Worm (Caenorhabditis elegans): ENCODE measurements around the gene F52F10.2.

Gene F52F10.2

ce11 chrV:1532455-1532854 is 15.5 kb upstream of the F52F10.2 start:
- TF ChIP-seq ctbp-1 (GFP tag; IDR thresholded peaks at IDR 0.05) (no peak), zip-11 (GFP tag; IDR thresholded peaks at IDR 0.05) (no peak), mes-2 (tag; optimal IDR thresholded peaks at IDR 0.05; ENCODE audit: poor library complexity, severe bottlenecking) (no peak), egl-27 (tag; optimal IDR thresholded peaks at IDR 0.05) (no peak), snpc-4 (tag; optimal IDR thresholded peaks at IDR 0.05) (no peak), unc-62 (GFP tag; optimal IDR thresholded peaks at IDR 0.05 in 1 of 2) (peak in 1 of 2 experiments; percentile 93), unc-62 (tag; optimal IDR thresholded peaks at IDR 0.05) (no peak)

- TF ChIP-seq ztf-11 (tag; optimal IDR thresholded peaks at IDR 0.05) (no peak), cey-2 (tag; optimal IDR thresholded peaks at IDR 0.05; ENCODE audit: borderline replicate concordance, insufficient read depth) (no peak), rbr-2 (tag; optimal IDR thresholded peaks at IDR 0.05) (no peak), ZK337.2 (GFP tag; IDR thresholded peaks at IDR 0.05) (no peak), nhr-28 (tag; optimal IDR thresholded peaks at IDR 0.05) (no peak), zfp-3 (GFP tag; conservative IDR thresholded peaks at IDR 0.05) (no peak), lin-39 (tag; optimal IDR thresholded peaks at IDR 0.05) (no peak), pqm-1 (tag; optimal IDR thresholded peaks at IDR 0.05) (no peak), ceh-44 (GFP tag; IDR thresholded peaks at IDR 0.05) (no peak), F49E8.2 (tag; optimal IDR thresholded peaks at IDR 0.05; ENCODE audit: borderline replicate concordance) (no peak), lin-38 (GFP tag; IDR thresholded peaks at IDR 0.05) (no peak), nhr-6 (tag; optimal IDR thresholded peaks at IDR 0.05) (no peak), nhr-77 (tag; optimal IDR thresholded peaks at IDR 0.05) (no peak)
Observed at ce11 chrV:1534315-1534714, 13.6 kb upstream of the F52F10.2 start, which contains the start of gene trx-5. Gene trx-5 (minus strand): TSS chrV:1534415.

ce11 chrV:1536979-1537378 is 11.0 kb upstream of the F52F10.2 start, which contains the start of gene K02H11.9:
Gene K02H11.9 (minus strand): TSS chrV:1537079.
- TF ChIP-seq mdt-29 (GFP tag; IDR thresholded peaks at IDR 0.05) = no peak
- TF ChIP-seq zfp-2 (tag; optimal IDR thresholded peaks at IDR 0.05) = no peak
- no peak for TF ChIP-seq nhr-11 (tag; optimal IDR thresholded peaks at IDR 0.05)
- TF ChIP-seq dve-1 (tag; optimal IDR thresholded peaks at IDR 0.05; ENCODE audit: insufficient read depth) = no peak
- TF ChIP-seq ceh-32 (tag; optimal IDR thresholded peaks at IDR 0.05; ENCODE audit: poor library complexity) = no peak
- TF ChIP-seq dmd-8 (GFP tag; IDR thresholded peaks at IDR 0.05) = no peak
- no peak for TF ChIP-seq Y105C5A.15 (GFP tag; IDR thresholded peaks at IDR 0.05)
- TF ChIP-seq ceh-82 (tag; optimal IDR thresholded peaks at IDR 0.05) = no peak
- no peak for TF ChIP-seq zfp-3 (GFP tag; conservative IDR thresholded peaks at IDR 0.05)

- TF ChIP-seq unc-62 (GFP tag; optimal IDR thresholded peaks at IDR 0.05 in 1 of 2) (peak in 1 of 2 experiments; percentile 93), unc-62 (tag; optimal IDR thresholded peaks at IDR 0.05) (no peak), nhr-237 (tag; optimal IDR thresholded peaks at IDR 0.05) (no peak), zip-11 (GFP tag; IDR thresholded peaks at IDR 0.05) (no peak)
Observed at ce11 chrV:1538842-1539241, 9.1 kb upstream of the F52F10.2 start.

- TF ChIP-seq cey-2 (tag; optimal IDR thresholded peaks at IDR 0.05; ENCODE audit: borderline replicate concordance, insufficient read depth) (no peak), nhr-11 (tag; optimal IDR thresholded peaks at IDR 0.05) (no peak), aha-1 (tag) (peak; percentile 94), ama-1 (optimal IDR thresholded peaks at IDR 0.05) (no peak), lin-38 (GFP tag; IDR thresholded peaks at IDR 0.05) (no peak), lim-7 (GFP tag; IDR thresholded peaks at IDR 0.05) (no peak), dmd-8 (GFP tag; IDR thresholded peaks at IDR 0.05) (no peak), mes-2 (tag; optimal IDR thresholded peaks at IDR 0.05; ENCODE audit: poor library complexity, severe bottlenecking) (no peak)
Observed at ce11 chrV:1540249-1540648, 7.7 kb upstream of the F52F10.2 start.

ce11 chrV:1541786-1542185 is 6.2 kb upstream of the F52F10.2 start, which contains the start of gene oac-31:
Gene oac-31 (minus strand): TSS chrV:1541886.
- TF ChIP-seq nhr-102 (tag; optimal IDR thresholded peaks at IDR 0.05) (no peak), pqm-1 (tag; optimal IDR thresholded peaks at IDR 0.05) (peak; percentile 20), nhr-28 (tag; optimal IDR thresholded peaks at IDR 0.05) (peak; percentile 1)
